Fruit fly (Drosophila melanogaster): ENCODE measurements around the gene CG42828.

Gene CG42828

dm6 chr3R:23365028-23365427, 8.5 kb upstream of the CG42828 start:
- TF ChIP-seq CTCF (optimal IDR thresholded peaks at IDR 0.05) (no peak), CG8478 (optimal IDR thresholded peaks at IDR 0.05) (no peak)

dm6 chr3R:23367540-23367939, 6.0 kb upstream of the CG42828 start:
- no peak for TF ChIP-seq CG8478 (optimal IDR thresholded peaks at IDR 0.05)
- TF ChIP-seq CTCF (optimal IDR thresholded peaks at IDR 0.05) = no peak

dm6 chr3R:23368235-23368634, 5.3 kb upstream of the CG42828 start:
- TF ChIP-seq CG8478 (optimal IDR thresholded peaks at IDR 0.05) (no peak), CTCF (optimal IDR thresholded peaks at IDR 0.05) (no peak)

dm6 chr3R:23372624-23373023, 879 bp upstream of the CG42828 start, which contains the start of gene CG42827:
TSS of gene CG42827 (plus strand) at chr3R:23372924.
- no peak for TF ChIP-seq CG8478 (optimal IDR thresholded peaks at IDR 0.05)
- no peak for TF ChIP-seq CTCF (optimal IDR thresholded peaks at IDR 0.05)

- TF ChIP-seq CTCF (optimal IDR thresholded peaks at IDR 0.05) = no peak
- TF ChIP-seq CG8478 (optimal IDR thresholded peaks at IDR 0.05) = no peak
These were observed 787 bp downstream of the CG42828 start for dm6 chr3R:23374290-23374689.

- no peak for TF ChIP-seq CG8478 (optimal IDR thresholded peaks at IDR 0.05)
- no peak for TF ChIP-seq CTCF (optimal IDR thresholded peaks at IDR 0.05)
These were observed 3.8 kb downstream of the CG42828 start for dm6 chr3R:23377288-23377687.

- TF ChIP-seq CG8478 (optimal IDR thresholded peaks at IDR 0.05) (no peak), CTCF (optimal IDR thresholded peaks at IDR 0.05) (no peak)
These were observed 10.2 kb downstream of the CG42828 start for dm6 chr3R:23383723-23384122.

- TF ChIP-seq CTCF (optimal IDR thresholded peaks at IDR 0.05) (no peak), CG8478 (optimal IDR thresholded peaks at IDR 0.05) (no peak)
These were observed 11.2 kb downstream of the CG42828 start, which contains the start of gene CG4393 for dm6 chr3R:23384591-23385260. TSS of gene CG4393 (minus strand) at chr3R:23384777.

- no peak for TF ChIP-seq CG8478 (optimal IDR thresholded peaks at IDR 0.05)
- no peak for TF ChIP-seq CTCF (optimal IDR thresholded peaks at IDR 0.05)
These were observed 12.5 kb downstream of the CG42828 start for dm6 chr3R:23386021-23386457.

dm6 chr3R:23386907-23387306, 13.4 kb downstream of the CG42828 start:
- TF ChIP-seq CTCF (optimal IDR thresholded peaks at IDR 0.05) = no peak
- TF ChIP-seq CG8478 (optimal IDR thresholded peaks at IDR 0.05) = no peak

dm6 chr3R:23388798-23389197, 15.3 kb downstream of the CG42828 start, which contains the start of gene CG31515:
TSS of gene CG31515 (minus strand) at chr3R:23388898.
- TF ChIP-seq CTCF (optimal IDR thresholded peaks at IDR 0.05) = no peak
- no peak for TF ChIP-seq CG8478 (optimal IDR thresholded peaks at IDR 0.05)

dm6 chr3R:23390769-23391309, 17.3 kb downstream of the CG42828 start:
- TF ChIP-seq CTCF (optimal IDR thresholded peaks at IDR 0.05) = no peak
- no peak for TF ChIP-seq CG8478 (optimal IDR thresholded peaks at IDR 0.05)

- no peak for TF ChIP-seq CTCF (optimal IDR thresholded peaks at IDR 0.05)
- no peak for TF ChIP-seq CG8478 (optimal IDR thresholded peaks at IDR 0.05)
These were observed 18.7 kb downstream of the CG42828 start for dm6 chr3R:23392235-23392634.

dm6 chr3R:23393507-23393906, 20.0 kb downstream of the CG42828 start:
- TF ChIP-seq CG8478 (optimal IDR thresholded peaks at IDR 0.05) (no peak), CTCF (optimal IDR thresholded peaks at IDR 0.05) (no peak)

dm6 chr3R:23395720-23396119, 22.2 kb downstream of the CG42828 start:
- no peak for TF ChIP-seq CG8478 (optimal IDR thresholded peaks at IDR 0.05)
- TF ChIP-seq CTCF (optimal IDR thresholded peaks at IDR 0.05) = no peak

- TF ChIP-seq CTCF (optimal IDR thresholded peaks at IDR 0.05) = peak; percentile 69 to 73
- TF ChIP-seq CG8478 (optimal IDR thresholded peaks at IDR 0.05) = no peak
These were observed 23.2 kb downstream of the CG42828 start for dm6 chr3R:23396548-23397294.

All from S2 (cell line).